Worm (Caenorhabditis elegans) whole organism, late embryonic: ENCODE data around the gene C31H1.1.

Experiments
- C08G9.2 ChIP-seq: sonication (generic microtip); optimal IDR thresholded peaks from 2 replicates; lab custom pipeline; 2016; ENCODE audit warnings: mild to moderate bottlenecking, missing genetic modification characterization, moderate library complexity, missing compliant biosample characterization
- F13H6.1 ChIP-seq: sonication (generic microtip); optimal IDR thresholded peaks from 2 replicates; lab custom pipeline; 2016; ENCODE audit warnings: missing genetic modification characterization, missing compliant biosample characterization
- ahr-1 ChIP-seq: sonication (generic microtip); optimal IDR thresholded peaks from 2 replicates; lab custom pipeline; 2016; ENCODE audit warnings: missing genetic modification characterization, missing compliant biosample characterization
- ama-1 ChIP-seq: fragments of 150-350 bp; optimal IDR thresholded peaks from 2 replicates; lab custom pipeline; 2014
- ceh-14 ChIP-seq: sonication (generic microtip); optimal IDR thresholded peaks from 2 replicates; lab custom pipeline; 2016; ENCODE audit warnings: missing genotype, missing genetic modification characterization, missing compliant biosample characterization
- ceh-18 ChIP-seq: sonication (generic microtip); optimal IDR thresholded peaks from 2 replicates; lab custom pipeline; 2016; ENCODE audit warnings: missing genetic modification characterization, missing compliant biosample characterization
- ceh-19 ChIP-seq: fragments of 200-800 bp; sonication (Bioruptor generic); optimal IDR thresholded peaks from 2 replicates; lab custom pipeline; 2018; ENCODE audit warnings: mild to moderate bottlenecking, missing genetic modification characterization, missing compliant biosample characterization
- ceh-22 ChIP-seq: sonication (generic microtip); optimal IDR thresholded peaks from 2 replicates; lab custom pipeline; 2017; ENCODE audit warnings: missing biosample characterization, missing genetic modification characterization
- ceh-30 ChIP-seq: fragments of 150-350 bp; optimal IDR thresholded peaks from 2 replicates; lab custom pipeline; 2014; ENCODE audit warnings: missing biosample characterization, missing genetic modification characterization
- ceh-31 ChIP-seq: sonication (generic microtip); optimal IDR thresholded peaks from 2 replicates; lab custom pipeline; 2016; ENCODE audit warnings: missing genetic modification characterization, missing compliant biosample characterization
- ceh-34 ChIP-seq: sonication (generic microtip); optimal IDR thresholded peaks from 2 replicates; lab custom pipeline; 2016; ENCODE audit warnings: mild to moderate bottlenecking, missing genetic modification characterization, missing compliant biosample characterization
- ceh-48 ChIP-seq: sonication (generic microtip); optimal IDR thresholded peaks from 2 replicates; lab custom pipeline; 2016; ENCODE audit warnings: missing genetic modification characterization, inconsistent platforms, missing compliant biosample characterization
- ceh-6 ChIP-seq: fragments of 200-800 bp; sonication (Bioruptor generic); optimal IDR thresholded peaks from 2 replicates; lab custom pipeline; 2018; ENCODE audit warnings: mild to moderate bottlenecking, missing genetic modification characterization, missing compliant biosample characterization
- ceh-9 ChIP-seq: sonication (generic microtip); optimal IDR thresholded peaks from 2 replicates; lab custom pipeline; 2016; ENCODE audit warnings: mild to moderate bottlenecking, missing genetic modification characterization, inconsistent platforms, missing compliant biosample characterization
- che-1 ChIP-seq: sonication (generic microtip); optimal IDR thresholded peaks from 2 replicates; lab custom pipeline; 2016; ENCODE audit warnings: mild to moderate bottlenecking, missing genetic modification characterization, missing compliant biosample characterization
- dmd-4 ChIP-seq: sonication (generic microtip); optimal IDR thresholded peaks from 2 replicates; lab custom pipeline; 2016; ENCODE audit warnings: borderline replicate concordance, missing genetic modification characterization, missing compliant biosample characterization
- elt-4 ChIP-seq: sonication (generic microtip); optimal IDR thresholded peaks from 2 replicates; lab custom pipeline; 2016; ENCODE audit warnings: missing genetic modification characterization, missing compliant biosample characterization
- ets-4 ChIP-seq: sonication (generic microtip); optimal IDR thresholded peaks from 2 replicates; lab custom pipeline; 2016; ENCODE audit warnings: missing genetic modification characterization, missing compliant biosample characterization
- eyg-1 ChIP-seq: sonication (generic microtip); optimal IDR thresholded peaks from 2 replicates; lab custom pipeline; 2016; ENCODE audit warnings: missing genotype, missing genetic modification characterization, missing compliant biosample characterization
- fax-1 ChIP-seq: sonication (generic microtip); optimal IDR thresholded peaks from 2 replicates; lab custom pipeline; 2016; ENCODE audit warnings: missing genotype, missing genetic modification characterization, missing compliant biosample characterization
- fkh-10 ChIP-seq: fragments of 150-350 bp; optimal IDR thresholded peaks from 2 replicates; lab custom pipeline; 2014; ENCODE audit warnings: missing biosample characterization, missing genetic modification reagents, missing genetic modification characterization
- fkh-6 ChIP-seq: sonication (generic microtip); optimal IDR thresholded peaks from 2 replicates; lab custom pipeline; 2016; ENCODE audit warnings: missing genetic modification characterization, missing compliant biosample characterization
- gmeb-2 ChIP-seq: sonication (generic microtip); optimal IDR thresholded peaks from 2 replicates; lab custom pipeline; 2016; ENCODE audit warnings: missing genetic modification characterization, inconsistent platforms, missing compliant biosample characterization
- hlh-15 ChIP-seq: sonication (generic microtip); optimal IDR thresholded peaks from 2 replicates; lab custom pipeline; 2016; ENCODE audit warnings: missing genetic modification characterization, missing compliant biosample characterization
- hlh-30 ChIP-seq: sonication (generic microtip); optimal IDR thresholded peaks from 2 replicates; lab custom pipeline; 2017; ENCODE audit warnings: antibody characterized with exemption, missing genetic modification characterization, missing compliant biosample characterization; ENCODE audit not compliant: insufficient read depth
- hlh-6 ChIP-seq: sonication (generic microtip); optimal IDR thresholded peaks from 2 replicates; lab custom pipeline; 2016; ENCODE audit warnings: missing genotype, missing genetic modification characterization, missing compliant biosample characterization
- hlh-8 ChIP-seq: sonication (generic microtip); optimal IDR thresholded peaks from 2 replicates; lab custom pipeline; 2016; ENCODE audit warnings: missing genotype, missing genetic modification characterization, missing compliant biosample characterization
- lin-11 ChIP-seq: fragments of 200-800 bp; sonication (Bioruptor generic); optimal IDR thresholded peaks from 2 replicates; lab custom pipeline; 2018; ENCODE audit warnings: mild to moderate bottlenecking, missing genetic modification characterization, missing compliant biosample characterization
- madf-2 ChIP-seq: sonication (generic microtip); optimal IDR thresholded peaks from 2 replicates; lab custom pipeline; 2017; ENCODE audit warnings: missing genetic modification characterization, missing compliant biosample characterization
- mec-3 ChIP-seq: sonication (generic microtip); optimal IDR thresholded peaks from 2 replicates; lab custom pipeline; 2016; ENCODE audit warnings: borderline replicate concordance, missing genetic modification characterization, missing compliant biosample characterization
- nhr-11 ChIP-seq: fragments of 150-350 bp; optimal IDR thresholded peaks from 2 replicates; lab custom pipeline; 2014; ENCODE audit warnings: missing biosample characterization, missing genetic modification characterization
- nhr-232 ChIP-seq: sonication (generic microtip); optimal IDR thresholded peaks from 2 replicates; lab custom pipeline; 2016; ENCODE audit warnings: missing genetic modification characterization, missing compliant biosample characterization
- npax-4 ChIP-seq: sonication (generic microtip); optimal IDR thresholded peaks from 2 replicates; lab custom pipeline; 2016; ENCODE audit warnings: missing genetic modification characterization, missing compliant biosample characterization
- odd-2 ChIP-seq: sonication (generic microtip); optimal IDR thresholded peaks from 2 replicates; lab custom pipeline; 2017; ENCODE audit warnings: antibody characterized with exemption, mild to moderate bottlenecking, missing genetic modification characterization, missing compliant biosample characterization
- pag-3 ChIP-seq: sonication (generic microtip); optimal IDR thresholded peaks from 2 replicates; lab custom pipeline; 2016; ENCODE audit warnings: missing compliant biosample characterization, missing genetic modification characterization, borderline replicate concordance
- pat-9 ChIP-seq: fragments of 200-800 bp; sonication (Bioruptor generic); optimal IDR thresholded peaks from 2 replicates; lab custom pipeline; 2018; ENCODE audit warnings: mild to moderate bottlenecking, missing genetic modification characterization, moderate library complexity, missing compliant biosample characterization
- pax-1 ChIP-seq: fragments of 150-350 bp; optimal IDR thresholded peaks from 2 replicates; lab custom pipeline; 2014; ENCODE audit warnings: missing biosample characterization, missing genetic modification characterization
- pha-4 ChIP-seq: fragments of 150-350 bp; optimal IDR thresholded peaks from 2 replicates; lab custom pipeline; 2018; ENCODE audit warnings: missing biosample characterization, missing genetic modification reagents, missing genetic modification characterization
- pqm-1 ChIP-seq: sonication (generic microtip); optimal IDR thresholded peaks from 2 replicates; lab custom pipeline; 2016; ENCODE audit warnings: missing genetic modification characterization, missing compliant biosample characterization
- pros-1 ChIP-seq: fragments of 150-350 bp; optimal IDR thresholded peaks from 2 replicates; lab custom pipeline; 2014; ENCODE audit warnings: missing biosample characterization, missing genetic modification reagents, missing genetic modification characterization
- ref-2 ChIP-seq: sonication (generic microtip); optimal IDR thresholded peaks from 2 replicates; lab custom pipeline; 2016; ENCODE audit warnings: missing genetic modification characterization, missing compliant biosample characterization
- sdc-2 ChIP-seq: sonication (generic microtip); optimal IDR thresholded peaks from 2 replicates; lab custom pipeline; 2016; ENCODE audit warnings: missing genotype, missing genetic modification characterization, missing compliant biosample characterization
- sox-2 ChIP-seq: fragments of 200-800 bp; sonication (Bioruptor generic); IDR thresholded peaks from 2 replicates; pipeline ENCODE4 v1.3.6; 2022; ENCODE audit warnings: missing genetic modification reagents, missing genetic modification characterization, missing compliant biosample characterization
- tbx-2 ChIP-seq: sonication (generic microtip); optimal IDR thresholded peaks from 2 replicates; lab custom pipeline; 2016; ENCODE audit warnings: missing genetic modification characterization, missing compliant biosample characterization
- tbx-7 ChIP-seq: sonication (generic microtip); optimal IDR thresholded peaks from 2 replicates; lab custom pipeline; 2016; ENCODE audit warnings: missing genotype, missing genetic modification characterization, missing compliant biosample characterization
- unc-3 ChIP-seq, 2 experiments: fragments of 200-800 bp in 1 of 2; sonication (Bioruptor generic) in 1 of 2; sonication (generic microtip) in 1 of 2; conservative IDR thresholded peaks in 1 of 2; optimal IDR thresholded peaks in 1 of 2; 2 replicates each; pipeline versions ENCODE4 v1.3.6 to Lab custom; 2016 to 2022; ENCODE audit warnings: missing compliant biosample characterization in 2 of 2, missing genetic modification characterization in 2 of 2, missing genetic modification reagents in 1 of 2
- unc-86 ChIP-seq: sonication (generic microtip); optimal IDR thresholded peaks from 2 replicates; lab custom pipeline; 2016; ENCODE audit warnings: missing genetic modification characterization, missing compliant biosample characterization
- zip-5 ChIP-seq: sonication (generic microtip); optimal IDR thresholded peaks from 2 replicates; lab custom pipeline; 2016; ENCODE audit warnings: missing genetic modification characterization, missing compliant biosample characterization
- ztf-16 ChIP-seq: sonication (generic microtip); optimal IDR thresholded peaks from 2 replicates; lab custom pipeline; 2017; ENCODE audit warnings: missing genetic modification characterization, missing compliant biosample characterization

C31H1.1 gene

ce11 chrIV:5753253-5753652 lies 44.0 kb upstream of the C31H1.1 start (continued):
- TF ChIP-seq sdc-2 (tag; lab: Kevin White, UChicago) (no peak), mec-3 (tag; lab: Kevin White, UChicago) (no peak), nhr-11 (tag; lab: Kevin White, UChicago) (no peak), unc-86 (no peak), elt-4 (tag; lab: Kevin White, UChicago) (no peak), fax-1 (no peak), fkh-10 (GFP tag; lab: Kevin White, UChicago) (no peak), ceh-48 (tag; lab: Kevin White, UChicago) (no peak), dmd-4 (tag; lab: Kevin White, UChicago) (no peak), nhr-232 (tag; lab: Kevin White, UChicago) (no peak), ceh-30 (tag; lab: Kevin White, UChicago) (no peak), che-1 (tag; lab: Kevin White, UChicago) (no peak), hlh-30 (tag; lab: Kevin White, UChicago) (peak; percentile 3), hlh-8 (tag; lab: Kevin White, UChicago) (no peak), ahr-1 (tag; lab: Kevin White, UChicago) (no peak), ceh-9 (no peak), ceh-34 (tag; lab: Kevin White, UChicago) (peak; percentile 27), pag-3 (tag; lab: Kevin White, UChicago) (no peak), sox-2 (GFP tag; lab: Robert Waterston, UW) (no peak), npax-4 (no peak), pros-1 (tag; lab: Kevin White, UChicago) (no peak)
- TF ChIP-seq, all 69 proteins: peak for 8

DNA sequence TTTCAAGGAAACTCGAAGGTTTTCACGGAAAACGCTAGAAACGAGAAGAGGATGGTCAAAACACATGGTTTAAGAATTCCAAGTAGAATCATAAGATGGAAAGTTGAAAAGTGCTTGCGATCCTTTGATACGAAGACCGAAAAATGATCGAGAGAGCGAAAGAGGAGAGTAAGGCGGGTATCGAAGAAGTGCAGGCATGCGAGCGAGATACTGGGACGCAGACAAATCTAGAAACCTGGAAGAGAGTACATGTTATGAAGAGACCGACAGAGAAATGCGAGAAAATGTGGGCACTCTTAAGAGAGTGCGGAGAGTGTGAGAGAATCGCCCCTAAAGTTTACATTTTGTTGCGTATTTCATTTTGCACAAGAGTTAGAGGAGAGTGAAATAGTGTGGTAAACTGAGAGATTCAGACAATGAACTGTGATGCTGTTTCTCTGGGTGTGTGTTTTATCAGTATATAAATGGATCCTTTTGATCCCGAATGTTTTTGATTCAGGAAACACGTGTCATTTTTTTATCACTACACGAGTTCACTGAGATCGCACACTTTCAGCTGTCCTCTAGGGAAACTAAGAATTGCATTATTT lies 43.2 kb upstream of the C31H1.1 start:
- no peak for TF ChIP-seq zip-5 (tag; lab: Kevin White, UChicago)
- no peak for TF ChIP-seq F13H6.1 (tag; lab: Kevin White, UChicago)
- TF ChIP-seq ceh-6 = no peak
- peak; percentile 0 for TF ChIP-seq pqm-1 (tag; lab: Kevin White, UChicago)
- TF ChIP-seq hlh-8 (tag; lab: Kevin White, UChicago) = no peak
- TF ChIP-seq pax-1 = peak; percentile 14
- peak; percentile 9 for TF ChIP-seq ets-4 (tag; lab: Kevin White, UChicago)
- no peak for TF ChIP-seq ahr-1 (tag; lab: Kevin White, UChicago)
- TF ChIP-seq pag-3 (tag; lab: Kevin White, UChicago) = no peak
- TF ChIP-seq pat-9 (tag; lab: Kevin White, UChicago) = no peak
- TF ChIP-seq unc-3 (GFP tag; conservative IDR thresholded peaks at IDR 0.05; lab: Robert Waterston, UW) = no peak
- TF ChIP-seq unc-3 (tag; optimal IDR thresholded peaks at IDR 0.05; lab: Kevin White, UChicago) = no peak
- TF ChIP-seq ceh-14 (tag; lab: Kevin White, UChicago) = no peak
- no peak for TF ChIP-seq lin-11 (tag; lab: Kevin White, UChicago)
- TF ChIP-seq ref-2 = peak; percentile 49
- TF ChIP-seq eyg-1 = no peak
- no peak for TF ChIP-seq hlh-15 (tag; lab: Kevin White, UChicago)
- TF ChIP-seq mec-3 (tag; lab: Kevin White, UChicago) = no peak
- no peak for TF ChIP-seq ceh-19 (GFP tag; lab: Kevin White, UChicago)
- TF ChIP-seq nhr-11 (tag; lab: Kevin White, UChicago) = no peak
- no peak for TF ChIP-seq hlh-30 (tag; lab: Kevin White, UChicago)
- no peak for TF ChIP-seq pha-4
- TF ChIP-seq ceh-31 (tag; lab: Kevin White, UChicago) = peak; percentile 59
- no peak for TF ChIP-seq ceh-48 (tag; lab: Kevin White, UChicago)
- no peak for TF ChIP-seq gmeb-2
- TF ChIP-seq fkh-6 (tag; lab: Kevin White, UChicago) = no peak
- TF ChIP-seq ceh-34 (tag; lab: Kevin White, UChicago) = peak; percentile 77
- TF ChIP-seq tbx-7 (tag; lab: Kevin White, UChicago) = no peak
- TF ChIP-seq sdc-2 (tag; lab: Kevin White, UChicago) = no peak
- peak; percentile 44 for TF ChIP-seq C08G9.2 (tag; lab: Kevin White, UChicago)
- TF ChIP-seq ceh-22 (tag; lab: Kevin White, UChicago) = peak; percentile 43
- TF ChIP-seq nhr-232 (tag; lab: Kevin White, UChicago) = no peak
- TF ChIP-seq ceh-9 = no peak
- TF ChIP-seq ceh-30 (tag; lab: Kevin White, UChicago) = no peak
- TF ChIP-seq npax-4 = no peak
- TF ChIP-seq ceh-18 (tag; lab: Kevin White, UChicago) = peak; percentile 44
- TF ChIP-seq ama-1 (lab: Kevin White, UChicago) = no peak
- no peak for TF ChIP-seq madf-2 (tag; lab: Kevin White, UChicago)
- TF ChIP-seq sox-2 (GFP tag; lab: Robert Waterston, UW) = no peak
- TF ChIP-seq ztf-16 (tag; lab: Kevin White, UChicago) = no peak
- peak; percentile 52 for TF ChIP-seq tbx-2 (tag; lab: Kevin White, UChicago)
- no peak for TF ChIP-seq hlh-6 (tag; lab: Kevin White, UChicago)
- no peak for TF ChIP-seq odd-2 (tag; lab: Kevin White, UChicago)
